Fruit fly (Drosophila melanogaster) whole organism, embryonic: ENCODE results near the gene hop.

Source experiments
- CG15514 ChIP-seq: fragments of 200-800 bp; sonication (Bioruptor generic); optimal IDR thresholded peaks from 3 replicates; lab custom pipeline; 2017; ENCODE audit warnings: missing biosample characterization, missing genetic modification characterization, mild to moderate bottlenecking, moderate library complexity, missing genetic modification reagents
- CG16863 ChIP-seq: fragments of 200-800 bp; sonication (Bioruptor generic); optimal IDR thresholded peaks from 3 replicates; lab custom pipeline; 2016; ENCODE audit warnings: missing biosample characterization, missing genetic modification characterization
- CG17612 ChIP-seq: fragments of 200-800 bp; sonication (Bioruptor generic); IDR thresholded peaks from 2 replicates; pipeline ENCODE4 v1.3.6; 2022; ENCODE audit warnings: missing biosample characterization, missing genetic modification characterization
- CG3065 ChIP-seq: fragments of 200-800 bp; sonication (Bioruptor generic); optimal IDR thresholded peaks from 2 replicates; lab custom pipeline; 2016; ENCODE audit warnings: missing biosample characterization, missing genetic modification characterization
- CG33557 ChIP-seq: fragments of 200-800 bp; sonication (Bioruptor generic); optimal IDR thresholded peaks from 2 replicates; lab custom pipeline; 2019; ENCODE audit warnings: missing biosample characterization, mild to moderate bottlenecking, missing genetic modification characterization, moderate library complexity
- CG3407 ChIP-seq: fragments of 200-800 bp; sonication (Bioruptor generic); optimal IDR thresholded peaks from 2 replicates; lab custom pipeline; 2018; ENCODE audit warnings: missing biosample characterization, mild to moderate bottlenecking, missing genetic modification characterization
- CG4328 ChIP-seq: fragments of 200-800 bp; sonication (Bioruptor generic); optimal IDR thresholded peaks from 3 replicates; lab custom pipeline; 2017; ENCODE audit warnings: missing biosample characterization, missing genetic modification reagents, missing genetic modification characterization
- CG5245 ChIP-seq: fragments of 200-800 bp; sonication (Bioruptor generic); optimal IDR thresholded peaks from 3 replicates; lab custom pipeline; 2016; ENCODE audit warnings: missing biosample characterization, missing genetic modification characterization
- CG5953 ChIP-seq: fragments of 200-800 bp; sonication (Bioruptor generic); IDR thresholded peaks from 2 replicates; pipeline ENCODE4 v1.3.6; 2022; ENCODE audit warnings: missing biosample characterization, missing genetic modification characterization
- CG6683 ChIP-seq: fragments of 200-800 bp; sonication (Bioruptor generic); optimal IDR thresholded peaks from 2 replicates; lab custom pipeline; 2017; ENCODE audit warnings: missing biosample characterization, mild to moderate bottlenecking, missing genetic modification characterization, missing genetic modification reagents
- CG7839 ChIP-seq: fragments of 200-800 bp; sonication (Bioruptor generic); optimal IDR thresholded peaks from 3 replicates; lab custom pipeline; 2018; ENCODE audit warnings: missing biosample characterization, mild to moderate bottlenecking, missing genetic modification characterization, moderate library complexity
- CG7963 ChIP-seq: fragments of 200-800 bp; sonication (Bioruptor generic); IDR thresholded peaks from 3 replicates; pipeline ENCODE4 v1.3.6; 2022; ENCODE audit warnings: missing biosample characterization, missing genetic modification characterization; ENCODE audit not compliant: partially characterized antibody
- CG8089 ChIP-seq: fragments of 200-800 bp; sonication (Bioruptor generic); optimal IDR thresholded peaks from 3 replicates; lab custom pipeline; 2016; ENCODE audit warnings: missing biosample characterization, missing genetic modification characterization
- Dad ChIP-seq: fragments of 200-800 bp; sonication (Bioruptor generic); optimal IDR thresholded peaks from 3 replicates; lab custom pipeline; 2016; ENCODE audit warnings: missing biosample characterization, missing genetic modification characterization
- E2f1 ChIP-seq: fragments of 200-800 bp; sonication (Bioruptor generic); IDR thresholded peaks from 2 replicates; pipeline ENCODE4 v1.3.6; 2022; ENCODE audit warnings: missing biosample characterization, missing genetic modification characterization
- ERR ChIP-seq: fragments of 200-800 bp; sonication (Bioruptor generic); optimal IDR thresholded peaks from 2 replicates; lab custom pipeline; 2016; ENCODE audit warnings: missing biosample characterization, missing genetic modification characterization
- H2.0 ChIP-seq: fragments of 200-800 bp; sonication (Bioruptor generic); IDR thresholded peaks from 2 replicates; pipeline ENCODE4 v1.3.6; 2022; ENCODE audit warnings: missing biosample characterization, missing genetic modification characterization
- HLH3B ChIP-seq: fragments of 200-800 bp; sonication (Bioruptor generic); IDR thresholded peaks from 2 replicates; pipeline ENCODE4 v1.3.6; 2022; ENCODE audit warnings: missing biosample characterization, missing genetic modification characterization
- Hand ChIP-seq: fragments of 200-800 bp; sonication (Bioruptor generic); optimal IDR thresholded peaks from 2 replicates; lab custom pipeline; 2017; ENCODE audit warnings: mild to moderate bottlenecking, missing biosample characterization, missing genetic modification reagents, missing genetic modification characterization
- Jarid2 ChIP-seq: fragments of 200-800 bp; sonication (Bioruptor generic); optimal IDR thresholded peaks from 3 replicates; lab custom pipeline; 2017; ENCODE audit warnings: mild to moderate bottlenecking, missing biosample characterization, missing genetic modification reagents, missing genetic modification characterization
- Lpt ChIP-seq: fragments of >200 bp; optimal IDR thresholded peaks from 2 replicates; lab custom pipeline; 2018; ENCODE audit warnings: missing biosample characterization, missing genetic modification characterization
- MBD-R2 ChIP-seq: fragments of 200-800 bp; sonication (Bioruptor generic); IDR thresholded peaks from 2 replicates; pipeline ENCODE4 v1.3.6; 2022; ENCODE audit warnings: missing biosample characterization, missing genetic modification characterization
- Max ChIP-seq: fragments of 200-800 bp; sonication (Bioruptor generic); optimal IDR thresholded peaks from 2 replicates; lab custom pipeline; 2016; ENCODE audit warnings: missing biosample characterization, mild to moderate bottlenecking, missing genetic modification characterization
- NFAT ChIP-seq: fragments of 200-800 bp; sonication (Bioruptor generic); IDR thresholded peaks from 2 replicates; pipeline ENCODE4 v1.3.6; 2022; ENCODE audit warnings: missing biosample characterization, missing genetic modification characterization
- Nf-YA ChIP-seq: fragments of 200-800 bp; sonication (Bioruptor generic); IDR thresholded peaks from 2 replicates; pipeline ENCODE4 v1.3.6; 2022; ENCODE audit warnings: missing biosample characterization, missing genetic modification characterization
- PHDP ChIP-seq: fragments of 200-800 bp; sonication (Bioruptor generic); optimal IDR thresholded peaks from 3 replicates; lab custom pipeline; 2018; ENCODE audit warnings: missing biosample characterization, mild to moderate bottlenecking, missing genetic modification characterization, moderate library complexity
- Poxn ChIP-seq: fragments of 200-800 bp; sonication (Bioruptor generic); IDR thresholded peaks from 2 replicates; pipeline ENCODE4 v1.3.6; 2022; ENCODE audit warnings: missing biosample characterization, missing genetic modification characterization
- Ptx1 ChIP-seq: fragments of 200-800 bp; sonication (Bioruptor generic); IDR thresholded peaks from 2 replicates; pipeline ENCODE4 v1.3.6; 2022; ENCODE audit warnings: missing biosample characterization, missing genetic modification characterization
- Side ChIP-seq: fragments of 200-800 bp; sonication (Bioruptor generic); optimal IDR thresholded peaks from 2 replicates; lab custom pipeline; 2016; ENCODE audit warnings: missing biosample characterization, missing genetic modification characterization
- Six4 ChIP-seq: fragments of 200-800 bp; sonication (Bioruptor generic); optimal IDR thresholded peaks from 2 replicates; lab custom pipeline; 2016; ENCODE audit warnings: missing biosample characterization, missing genetic modification characterization
- YL-1 ChIP-seq: fragments of 200-800 bp; sonication (Bioruptor generic); optimal IDR thresholded peaks from 3 replicates; lab custom pipeline; 2017; ENCODE audit warnings: missing biosample characterization, mild to moderate bottlenecking, missing genetic modification characterization
- ato ChIP-seq: fragments of 200-800 bp; sonication (Bioruptor generic); IDR thresholded peaks from 2 replicates; pipeline ENCODE4 v1.3.6; 2022; ENCODE audit warnings: missing biosample characterization, missing genetic modification characterization; ENCODE audit not compliant: partially characterized antibody
- bab2 ChIP-seq: fragments of 200-800 bp; sonication (Bioruptor generic); optimal IDR thresholded peaks from 2 replicates; lab custom pipeline; 2016; ENCODE audit warnings: missing biosample characterization, missing genetic modification characterization
- chn ChIP-seq: fragments of 200-800 bp; sonication (Bioruptor generic); optimal IDR thresholded peaks from 2 replicates; lab custom pipeline; 2016; ENCODE audit warnings: missing biosample characterization, missing genetic modification characterization
- croc ChIP-seq: fragments of 200-800 bp; sonication (Bioruptor generic); conservative IDR thresholded peaks from 3 replicates; pipeline ENCODE4 v1.3.6; 2022; ENCODE audit warnings: missing biosample characterization, missing genetic modification characterization
- dm ChIP-seq: fragments of 200-800 bp; sonication (Bioruptor generic); optimal IDR thresholded peaks from 3 replicates; lab custom pipeline; 2016; ENCODE audit warnings: missing biosample characterization, missing genetic modification characterization
- dmrt11E ChIP-seq: fragments of 200-800 bp; sonication (Bioruptor generic); optimal IDR thresholded peaks from 3 replicates; lab custom pipeline; 2018; ENCODE audit warnings: missing biosample characterization, mild to moderate bottlenecking, missing genetic modification characterization, moderate library complexity
- emc ChIP-seq: fragments of 200-800 bp; sonication (Bioruptor generic); optimal IDR thresholded peaks from 2 replicates; lab custom pipeline; 2016; ENCODE audit warnings: missing biosample characterization, missing genetic modification characterization
- en ChIP-seq: fragments of 200-800 bp; sonication (Bioruptor generic); optimal IDR thresholded peaks from 2 replicates; lab custom pipeline; 2016; ENCODE audit warnings: missing biosample characterization, missing genetic modification characterization
- eyg ChIP-seq: fragments of 200-800 bp; sonication (Bioruptor generic); optimal IDR thresholded peaks from 3 replicates; lab custom pipeline; 2016; ENCODE audit warnings: missing biosample characterization, missing genetic modification characterization
- grau ChIP-seq: fragments of 200-800 bp; optimal IDR thresholded peaks from 3 replicates; lab custom pipeline; 2019; ENCODE audit warnings: missing biosample characterization, mild to moderate bottlenecking, missing genetic modification characterization, moderate library complexity
- kah ChIP-seq: fragments of 200-800 bp; sonication (Bioruptor generic); optimal IDR thresholded peaks from 2 replicates; lab custom pipeline; 2018; ENCODE audit warnings: missing biosample characterization, mild to moderate bottlenecking, missing genetic modification characterization
- kay ChIP-seq: fragments of 200-800 bp; sonication (Bioruptor generic); optimal IDR thresholded peaks from 2 replicates; lab custom pipeline; 2016; ENCODE audit warnings: missing biosample characterization, missing genetic modification characterization
- mirr ChIP-seq: fragments of 200-800 bp; sonication (Bioruptor generic); optimal IDR thresholded peaks from 3 replicates; lab custom pipeline; 2018; ENCODE audit warnings: missing biosample characterization, mild to moderate bottlenecking, missing genetic modification characterization
- nerfin-2 ChIP-seq: fragments of 200-800 bp; sonication (Bioruptor generic); IDR thresholded peaks from 2 replicates; pipeline ENCODE4 v1.3.6; 2022; ENCODE audit warnings: missing biosample characterization, missing genetic modification characterization; ENCODE audit not compliant: partially characterized antibody
- row ChIP-seq: fragments of 200-800 bp; sonication (Bioruptor generic); IDR thresholded peaks from 3 replicates; pipeline ENCODE4 v1.3.6; 2022; ENCODE audit warnings: missing biosample characterization, missing genetic modification characterization
- sim ChIP-seq: fragments of 200-800 bp; sonication (Bioruptor generic); IDR thresholded peaks from 2 replicates; pipeline ENCODE4 v1.3.6; 2022; ENCODE audit warnings: missing biosample characterization, missing genetic modification characterization
- tgo ChIP-seq: fragments of 200-800 bp; sonication (Bioruptor generic); IDR thresholded peaks from 3 replicates; pipeline ENCODE4 v1.3.6; 2022; ENCODE audit warnings: missing biosample characterization, missing genetic modification characterization
- unc-4 ChIP-seq: fragments of 200-800 bp; sonication (Bioruptor generic); IDR thresholded peaks from 2 replicates; pipeline ENCODE4 v1.3.6; 2022; ENCODE audit warnings: missing biosample characterization, missing genetic modification characterization; ENCODE audit not compliant: partially characterized antibody
- zen ChIP-seq: fragments of 200-800 bp; sonication (Bioruptor generic); optimal IDR thresholded peaks from 3 replicates; lab custom pipeline; 2018; ENCODE audit warnings: missing biosample characterization, mild to moderate bottlenecking, missing genetic modification characterization, moderate library complexity

The hop gene

dm6 chrX:11338047-11338747 lies 29.7 kb downstream of the hop start (continued):
- TF ChIP-seq Lpt (GFP tag; lab: Kevin White, UChicago) = no peak
- TF ChIP-seq CG3065 (GFP tag; lab: Kevin White, UChicago) = peak; percentile 8
- TF ChIP-seq CG7963 = no peak
- peak; percentile 45 for TF ChIP-seq Hand (GFP tag; lab: Kevin White, UChicago)
- TF ChIP-seq zen (tag; lab: Kevin White, UChicago) = peak; percentile 4
- peak; percentile 52 for TF ChIP-seq Side (GFP tag; lab: Kevin White, UChicago)
- TF ChIP-seq CG17612 = no peak
- TF ChIP-seq H2.0 (GFP tag; lab: Robert Waterston, UW) = 0 out of 2 replicates have a peak, but pooled peaks have one; percentile 12
- no peak for TF ChIP-seq Poxn (GFP tag; lab: Robert Waterston, UW)
- TF ChIP-seq unc-4 (GFP tag; lab: Robert Waterston, UW) = no peak
- no peak for TF ChIP-seq nerfin-2 (GFP tag; lab: Robert Waterston, UW)
- TF ChIP-seq grau (tag; lab: Kevin White, UChicago) = peak; percentile 77
- TF ChIP-seq Nf-YA (GFP tag; lab: Robert Waterston, UW) = no peak
- peak; percentile 29 for TF ChIP-seq mirr
- peak; percentile 22 for TF ChIP-seq Dad (GFP tag; lab: Kevin White, UChicago)
- peak; percentile 70 for TF ChIP-seq dmrt11E (tag; lab: Kevin White, UChicago)
- TF ChIP-seq emc (GFP tag; lab: Kevin White, UChicago) = no peak
- TF ChIP-seq sim (GFP tag; lab: Robert Waterston, UW) = no peak
- TF ChIP-seq ERR (GFP tag; lab: Kevin White, UChicago) = peak; percentile 15
- peak; percentile 73 for TF ChIP-seq Ptx1
- peak; percentile 67 for TF ChIP-seq CG33557
- peak; percentile 70 for TF ChIP-seq PHDP (tag; lab: Kevin White, UChicago)
- TF ChIP-seq CG3407 = peak; percentile 42
- TF ChIP-seq HLH3B = peak; percentile 58; the same call in 1 of the 2 replicates
- TF ChIP-seq ato (GFP tag; lab: Robert Waterston, UW) = no peak
- TF ChIP-seq CG7839 (tag; lab: Kevin White, UChicago) = peak; percentile 84
- TF ChIP-seq CG4328 (GFP tag; lab: Kevin White, UChicago) = peak; percentile 65
- no peak for TF ChIP-seq NFAT (GFP tag; lab: Robert Waterston, UW)
- TF ChIP-seq CG15514 (GFP tag; lab: Kevin White, UChicago) = no peak
- TF ChIP-seq CG5953 = no peak
- no peak for TF ChIP-seq YL-1
- peak; percentile 58 for TF ChIP-seq kay
- peak; percentile 74 for TF ChIP-seq en (GFP tag; lab: Kevin White, UChicago)
- TF ChIP-seq kah (GFP tag; lab: Kevin White, UChicago) = peak; percentile 13
- TF ChIP-seq Max (GFP tag; lab: Kevin White, UChicago) = peak; percentile 66
- TF ChIP-seq Six4 (GFP tag; lab: Kevin White, UChicago) = peak; percentile 54
- peak; percentile 63 for TF ChIP-seq E2f1 (GFP tag; lab: Robert Waterston, UW)
- peak; percentile 27 for TF ChIP-seq dm (GFP tag; lab: Kevin White, UChicago)
- peak; percentile 46; the same call in 2 of the 3 replicates for TF ChIP-seq tgo (GFP tag; lab: Robert Waterston, UW)
- no peak for TF ChIP-seq Jarid2 (GFP tag; lab: Kevin White, UChicago)
- peak; percentile 65 for TF ChIP-seq chn (GFP tag; lab: Kevin White, UChicago)
- peak; percentile 65 for TF ChIP-seq bab2 (GFP tag; lab: Kevin White, UChicago)
- peak; percentile 46 for TF ChIP-seq CG8089 (GFP tag; lab: Kevin White, UChicago)
- peak; percentile 37 for TF ChIP-seq CG6683
- peak; percentile 60 for TF ChIP-seq CG16863
- peak; percentile 47; the same call in 1 of the 3 replicates for TF ChIP-seq croc
- peak; percentile 79 for TF ChIP-seq row
- TF ChIP-seq CG5245 (GFP tag; lab: Kevin White, UChicago) = peak; percentile 50
- no peak; the same call in 1 of the 2 replicates for TF ChIP-seq MBD-R2 (GFP tag; lab: Robert Waterston, UW)
- peak; percentile 54 for TF ChIP-seq eyg (GFP tag; lab: Kevin White, UChicago)
